Worm (Caenorhabditis elegans) whole organism, young adult: ENCODE results near the gene lys-6.

Experiments
- C17E4.6 ChIP-seq: fragments of 200-800 bp; sonication (Bioruptor generic); IDR thresholded peaks from 2 replicates; pipeline ENCODE4 v1.3.6; 2022; ENCODE audit warnings: missing genetic modification reagents, missing genetic modification characterization, missing compliant biosample characterization
- aptf-2 ChIP-seq: fragments of 200-800 bp; sonication (Bioruptor generic); conservative IDR thresholded peaks from 2 replicates; pipeline ENCODE4 v1.3.6; 2022; ENCODE audit warnings: missing genetic modification reagents, missing genetic modification characterization, missing compliant biosample characterization
- atf-7 ChIP-seq: sonication (generic microtip); optimal IDR thresholded peaks from 2 replicates; lab custom pipeline; 2017; ENCODE audit warnings: mild to moderate bottlenecking, missing genetic modification characterization, missing compliant biosample characterization
- ceh-91 ChIP-seq: fragments of 200-800 bp; sonication (Bioruptor generic); IDR thresholded peaks from 2 replicates; pipeline ENCODE4 v1.3.6; 2022; ENCODE audit warnings: missing genetic modification reagents, missing genetic modification characterization, missing compliant biosample characterization
- dox-1 ChIP-seq: fragments of 200-800 bp; sonication (Bioruptor generic); IDR thresholded peaks from 2 replicates; pipeline ENCODE4 v1.3.6; 2022; ENCODE audit warnings: missing genetic modification reagents, missing genetic modification characterization, missing compliant biosample characterization
- dpl-1 ChIP-seq: fragments of 150-350 bp; optimal IDR thresholded peaks from 2 replicates; lab custom pipeline; 2014; ENCODE audit warnings: missing biosample characterization, missing genetic modification reagents, missing genetic modification characterization
- ekl-4 ChIP-seq: fragments of 200-800 bp; sonication (Bioruptor generic); IDR thresholded peaks from 2 replicates; pipeline ENCODE4 v1.3.6; 2022; ENCODE audit warnings: missing genetic modification reagents, missing genetic modification characterization, missing compliant biosample characterization
- ets-4 ChIP-seq: fragments of 200-800 bp; sonication (Bioruptor generic); optimal IDR thresholded peaks from 2 replicates; lab custom pipeline; 2018; ENCODE audit warnings: mild to moderate bottlenecking, missing genetic modification characterization, missing compliant biosample characterization
- gei-17 ChIP-seq: fragments of 200-800 bp; sonication (Bioruptor generic); optimal IDR thresholded peaks from 2 replicates; lab custom pipeline; 2018; ENCODE audit warnings: mild to moderate bottlenecking, missing genetic modification characterization, missing compliant biosample characterization
- snpc-4 ChIP-seq, 5 experiments: fragments of 150-350 bp in 1 of 5; sonication (generic microtip) in 4 of 5; optimal IDR thresholded peaks; 2 replicates each; lab custom pipeline; 2014 to 2018; ENCODE audit warnings: missing genetic modification characterization in 5 of 5, missing biosample characterization in 3 of 5, antibody characterized with exemption in 2 of 5, mild to moderate bottlenecking in 2 of 5, missing compliant biosample characterization in 2 of 5, missing genotype in 2 of 5, moderate library complexity in 2 of 5, missing genetic modification reagents in 1 of 5
- tbx-9 ChIP-seq: sonication (generic microtip); optimal IDR thresholded peaks from 2 replicates; lab custom pipeline; 2016; ENCODE audit warnings: borderline replicate concordance, missing genetic modification characterization, inconsistent platforms, missing compliant biosample characterization

- TF ChIP-seq C17E4.6 (GFP tag; lab: Robert Waterston, UW) (no peak), snpc-4 (GFP tag; optimal IDR thresholded peaks at IDR 0.05; lab: Kevin White, UChicago) (no peak), snpc-4 (tag; optimal IDR thresholded peaks at IDR 0.05; lab: Kevin White, UChicago) (no peak), dpl-1 (GFP tag; lab: Kevin White, UChicago) (no peak), tbx-9 (tag; lab: Kevin White, UChicago) (no peak), atf-7 (tag; lab: Kevin White, UChicago) (no peak), ets-4 (GFP tag; lab: Kevin White, UChicago) (no peak), ceh-91 (GFP tag; lab: Robert Waterston, UW) (no peak), dox-1 (no peak), aptf-2 (GFP tag; lab: Robert Waterston, UW) (no peak), ekl-4 (GFP tag; lab: Robert Waterston, UW) (no peak), gei-17 (GFP tag; lab: Kevin White, UChicago) (no peak)
These were observed 40.3 kb upstream of the lys-6 start, which contains the start of gene atg-4.2 for ce11 chrIV:11668001-11668400.
